Worm (Caenorhabditis elegans) whole organism, late embryonic: ENCODE results near the gene str-209.

ENCODE experiments used
- ets-4 ChIP-seq: sonication (generic microtip); optimal IDR thresholded peaks from 2 replicates; lab custom pipeline; 2016; ENCODE audit warnings: missing genetic modification characterization, missing compliant biosample characterization
- pros-1 ChIP-seq: fragments of 150-350 bp; optimal IDR thresholded peaks from 2 replicates; lab custom pipeline; 2014; ENCODE audit warnings: missing biosample characterization, missing genetic modification reagents, missing genetic modification characterization

ce11 chrV:4937337-4937736, 11.4 kb upstream of the str-209 start:
- no peak for TF ChIP-seq ets-4
- TF ChIP-seq pros-1, result no peak
